Fruit fly (Drosophila melanogaster) whole organism: ENCODE results near the gene Oatp74D.

Experiments
- CG8478 ChIP-seq: fragments of >200 bp; optimal IDR thresholded peaks from 2 replicates; lab custom pipeline; 2018; ENCODE audit warnings: inconsistent platforms
- psq ChIP-seq: fragments of >200 bp; optimal IDR thresholded peaks from 2 replicates; lab custom pipeline; 2017
- usp ChIP-seq: fragments of >200 bp; optimal IDR thresholded peaks from 2 replicates; lab custom pipeline; 2017; ENCODE audit warnings: missing biosample characterization, missing genetic modification characterization, mixed read lengths

DNA sequence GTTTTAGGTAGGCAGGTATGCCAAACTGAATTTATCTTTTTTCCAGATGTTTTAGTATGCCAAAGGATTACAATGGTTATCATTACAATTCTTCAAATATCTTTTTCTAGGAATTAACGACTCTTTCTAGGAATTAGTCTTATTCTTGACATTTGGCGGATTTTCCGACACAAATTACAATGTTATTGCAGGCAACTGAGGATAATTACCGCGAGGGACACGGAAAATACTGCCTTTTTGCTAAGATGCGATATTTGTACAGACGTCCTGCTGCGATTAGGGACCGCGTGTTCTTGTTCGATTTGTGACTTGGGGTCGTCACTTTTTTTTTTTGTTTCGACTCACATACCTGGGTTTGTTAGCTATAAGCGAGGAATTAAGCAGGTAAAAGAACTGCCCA is 68.9 kb downstream of the Oatp74D start:
- TF ChIP-seq usp (GFP tag; lab: Kevin White, UChicago) (no peak), psq (lab: Kevin White, UChicago) (no peak), CG8478 (lab: Kevin White, UChicago) (no peak)
